Worm (Caenorhabditis elegans) whole organism, L4/young adult: ENCODE data around the gene F40F8.3.

Source experiments
- W03F9.2 ChIP-seq: fragments of 150-350 bp; optimal IDR thresholded peaks from 2 replicates; lab custom pipeline; 2014; ENCODE audit warnings: missing biosample characterization, missing genetic modification characterization
- him-1 ChIP-seq: sonication (generic microtip); optimal IDR thresholded peaks from 2 replicates; lab custom pipeline; 2016; ENCODE audit warnings: missing genotype, missing genetic modification reagents, missing genetic modification characterization, missing compliant biosample characterization

DNA sequence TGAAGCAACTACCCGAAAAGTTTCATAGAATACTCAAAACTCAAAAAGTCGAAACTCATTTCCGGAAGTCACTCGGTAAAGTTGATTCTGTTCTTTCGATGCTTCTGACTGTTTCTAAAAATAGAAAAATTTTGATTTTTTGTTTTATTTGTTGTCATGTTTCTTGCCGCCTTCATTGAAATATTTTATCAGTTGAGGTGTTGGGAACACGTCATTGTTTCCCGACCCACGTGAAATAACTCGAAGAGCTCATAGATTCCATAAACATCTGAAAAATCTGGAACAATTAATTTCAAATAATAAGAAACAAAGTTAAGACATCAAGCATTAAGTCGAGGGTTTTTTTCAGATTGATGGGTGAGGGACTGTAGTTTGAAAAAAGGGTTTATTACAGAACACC lies 25.9 kb downstream of the F40F8.3 start:
- no peak for TF ChIP-seq W03F9.2
- TF ChIP-seq him-1: no peak
